Worm (Caenorhabditis elegans): ENCODE results near the gene srj-54.

ce11 chrV:2869503-2869902 is 9.9 kb upstream of the srj-54 start, which contains the start of gene srh-241:
- TF ChIP-seq lsy-2 (tag; optimal IDR thresholded peaks at IDR 0.05) (no peak), skn-1 (tag; optimal IDR thresholded peaks at IDR 0.05) (no peak), tra-1 (GFP tag; IDR thresholded peaks at IDR 0.05) (no peak), nhr-28 (tag; optimal IDR thresholded peaks at IDR 0.05) (no peak), zag-1 (tag; optimal IDR thresholded peaks at IDR 0.05) (no peak)
